Fruit fly (Drosophila melanogaster) whole organism, embryonic: ENCODE measurements around the gene CG9184.

ENCODE experiments used
- Asciz ChIP-seq: fragments of 200-800 bp; sonication (Bioruptor generic); optimal IDR thresholded peaks from 2 replicates; lab custom pipeline; 2017; ENCODE audit warnings: missing biosample characterization, mild to moderate bottlenecking, missing genetic modification characterization, missing genetic modification reagents
- Bdp1 ChIP-seq: fragments of 200-800 bp; sonication (Bioruptor generic); optimal IDR thresholded peaks from 3 replicates; lab custom pipeline; 2016; ENCODE audit warnings: missing biosample characterization, missing genetic modification characterization
- CG10147 ChIP-seq: fragments of 200-800 bp; sonication (Bioruptor generic); optimal IDR thresholded peaks from 2 replicates; lab custom pipeline; 2019; ENCODE audit warnings: missing biosample characterization, mild to moderate bottlenecking, missing genetic modification characterization, moderate library complexity
- CG10366 ChIP-seq: fragments of 200-800 bp; sonication (Bioruptor generic); IDR thresholded peaks from 2 replicates; pipeline ENCODE4 v1.3.6; 2022; ENCODE audit warnings: missing biosample characterization, missing genetic modification characterization
- CG14050 ChIP-seq: fragments of 200-800 bp; sonication (Bioruptor generic); IDR thresholded peaks from 3 replicates; pipeline ENCODE4 v1.3.6; 2022; ENCODE audit warnings: missing biosample characterization, missing genetic modification characterization
- CG15696 ChIP-seq: fragments of 200-800 bp; sonication (Bioruptor generic); optimal IDR thresholded peaks from 2 replicates; lab custom pipeline; 2019; ENCODE audit warnings: missing biosample characterization, mild to moderate bottlenecking, missing genetic modification characterization, moderate library complexity
- CG1647 ChIP-seq: fragments of 200-800 bp; sonication (Bioruptor generic); optimal IDR thresholded peaks from 3 replicates; lab custom pipeline; 2016; ENCODE audit warnings: missing biosample characterization, missing genetic modification characterization
- CG16813 ChIP-seq: fragments of 200-800 bp; sonication (Bioruptor generic); IDR thresholded peaks from 3 replicates; pipeline ENCODE4 v1.3.6; 2022; ENCODE audit warnings: missing biosample characterization, missing genetic modification characterization; ENCODE audit not compliant: partially characterized antibody
- CG16815 ChIP-seq: fragments of 200-800 bp; sonication (Bioruptor generic); optimal IDR thresholded peaks from 3 replicates; lab custom pipeline; 2017; ENCODE audit warnings: missing biosample characterization, mild to moderate bottlenecking, missing genetic modification characterization
- CG17385 ChIP-seq: fragments of 200-800 bp; sonication (Bioruptor generic); optimal IDR thresholded peaks from 3 replicates; lab custom pipeline; 2018; ENCODE audit warnings: missing biosample characterization, mild to moderate bottlenecking, missing genetic modification characterization
- CG17612 ChIP-seq: fragments of 200-800 bp; sonication (Bioruptor generic); IDR thresholded peaks from 2 replicates; pipeline ENCODE4 v1.3.6; 2022; ENCODE audit warnings: missing biosample characterization, missing genetic modification characterization
- CG2116 ChIP-seq: fragments of 200-800 bp; sonication (Bioruptor generic); optimal IDR thresholded peaks from 3 replicates; lab custom pipeline; 2018; ENCODE audit warnings: missing biosample characterization, mild to moderate bottlenecking, missing genetic modification characterization
- CG31365 ChIP-seq: fragments of 200-800 bp; sonication (Bioruptor generic); optimal IDR thresholded peaks from 2 replicates; lab custom pipeline; 2018; ENCODE audit warnings: missing biosample characterization, mild to moderate bottlenecking, missing genetic modification characterization
- CG32532 ChIP-seq: fragments of 200-800 bp; sonication (Bioruptor generic); IDR thresholded peaks from 2 replicates; pipeline ENCODE4 v1.3.6; 2022; ENCODE audit warnings: missing biosample characterization, missing genetic modification characterization
- CG33213 ChIP-seq: fragments of 200-800 bp; sonication (Bioruptor generic); optimal IDR thresholded peaks from 3 replicates; lab custom pipeline; 2016; ENCODE audit warnings: missing biosample characterization, missing genetic modification characterization
- CG4707 ChIP-seq: fragments of 200-800 bp; sonication (Bioruptor generic); optimal IDR thresholded peaks from 2 replicates; lab custom pipeline; 2018; ENCODE audit warnings: missing biosample characterization, mild to moderate bottlenecking, missing genetic modification characterization, moderate library complexity
- CG4730 ChIP-seq: fragments of 200-800 bp; sonication (Bioruptor generic); IDR thresholded peaks from 2 replicates; pipeline ENCODE4 v1.3.6; 2022; ENCODE audit warnings: missing biosample characterization, missing genetic modification characterization
- CG6272 ChIP-seq: fragments of 200-800 bp; sonication (Bioruptor generic); IDR thresholded peaks from 2 replicates; pipeline ENCODE4 v1.3.6; 2022; ENCODE audit warnings: missing biosample characterization, missing genetic modification characterization
- CG6683 ChIP-seq: fragments of 200-800 bp; sonication (Bioruptor generic); optimal IDR thresholded peaks from 2 replicates; lab custom pipeline; 2017; ENCODE audit warnings: missing biosample characterization, mild to moderate bottlenecking, missing genetic modification characterization, missing genetic modification reagents
- CG6765 ChIP-seq: fragments of 200-800 bp; sonication (Bioruptor generic); optimal IDR thresholded peaks from 3 replicates; lab custom pipeline; 2017; ENCODE audit warnings: missing biosample characterization, mild to moderate bottlenecking, missing genetic modification characterization
- CG6854 ChIP-seq: fragments of 200-800 bp; sonication (Bioruptor generic); optimal IDR thresholded peaks from 3 replicates; lab custom pipeline; 2017; ENCODE audit warnings: missing biosample characterization, mild to moderate bottlenecking, missing genetic modification characterization
- CG8359 ChIP-seq: fragments of 200-800 bp; sonication (Bioruptor generic); optimal IDR thresholded peaks from 2 replicates; lab custom pipeline; 2017; ENCODE audit warnings: missing biosample characterization, mild to moderate bottlenecking, missing genetic modification characterization, borderline replicate concordance
- CHES-1-like ChIP-seq: fragments of 200-800 bp; sonication (Bioruptor generic); optimal IDR thresholded peaks from 2 replicates; lab custom pipeline; 2016; ENCODE audit warnings: missing biosample characterization, missing genetic modification characterization
- D19A ChIP-seq: fragments of 200-800 bp; optimal IDR thresholded peaks from 3 replicates; lab custom pipeline; 2019; ENCODE audit warnings: missing biosample characterization, mild to moderate bottlenecking, missing genetic modification characterization, moderate library complexity
- Dip2 ChIP-seq: fragments of 200-800 bp; sonication (Bioruptor generic); IDR thresholded peaks from 2 replicates; pipeline ENCODE4 v1.3.6; 2022; ENCODE audit warnings: missing biosample characterization, missing genetic modification characterization
- Doc3 ChIP-seq: fragments of 200-800 bp; sonication (Bioruptor generic); IDR thresholded peaks from 3 replicates; pipeline ENCODE4 v1.3.6; 2022; ENCODE audit warnings: missing biosample characterization, missing genetic modification characterization; ENCODE audit not compliant: partially characterized antibody
- Hand ChIP-seq: fragments of 200-800 bp; sonication (Bioruptor generic); optimal IDR thresholded peaks from 2 replicates; lab custom pipeline; 2017; ENCODE audit warnings: mild to moderate bottlenecking, missing biosample characterization, missing genetic modification reagents, missing genetic modification characterization
- Nf-YB ChIP-seq: fragments of 200-800 bp; sonication (Bioruptor generic); optimal IDR thresholded peaks from 3 replicates; lab custom pipeline; 2019; ENCODE audit warnings: missing biosample characterization, mild to moderate bottlenecking, missing genetic modification characterization, moderate library complexity
- Oaz ChIP-seq: fragments of 200-800 bp; sonication (Bioruptor generic); IDR thresholded peaks from 2 replicates; pipeline ENCODE4 v1.3.6; 2022; ENCODE audit warnings: missing biosample characterization, missing genetic modification characterization
- Optix ChIP-seq: fragments of 200-800 bp; sonication (Bioruptor generic); IDR thresholded peaks from 3 replicates; pipeline ENCODE4 v1.3.6; 2022; ENCODE audit warnings: missing biosample characterization, missing genetic modification characterization
- PHDP ChIP-seq: fragments of 200-800 bp; sonication (Bioruptor generic); optimal IDR thresholded peaks from 3 replicates; lab custom pipeline; 2018; ENCODE audit warnings: missing biosample characterization, mild to moderate bottlenecking, missing genetic modification characterization, moderate library complexity
- Sox100B ChIP-seq: fragments of 200-800 bp; sonication (Bioruptor generic); optimal IDR thresholded peaks from 3 replicates; lab custom pipeline; 2018; ENCODE audit warnings: missing biosample characterization, mild to moderate bottlenecking, missing genetic modification characterization
- Tbp ChIP-seq: fragments of >200 bp; optimal IDR thresholded peaks from 2 replicates; lab custom pipeline; 2018; ENCODE audit warnings: missing biosample characterization, missing genetic modification characterization
- cato ChIP-seq: fragments of 200-800 bp; sonication (Bioruptor generic); optimal IDR thresholded peaks from 2 replicates; lab custom pipeline; 2016; ENCODE audit warnings: missing biosample characterization, missing genetic modification characterization, borderline replicate concordance
- cg ChIP-seq: fragments of 200-800 bp; sonication (Bioruptor generic); optimal IDR thresholded peaks from 3 replicates; lab custom pipeline; 2019; ENCODE audit warnings: missing biosample characterization, mild to moderate bottlenecking, missing genetic modification characterization, moderate library complexity
- chif ChIP-seq, 2 experiments: fragments of 200-800 bp; sonication (Bioruptor generic); optimal IDR thresholded peaks; 3 replicates each; lab custom pipeline; 2016; ENCODE audit warnings: missing biosample characterization in 2 of 2, missing genetic modification characterization in 2 of 2
- danr ChIP-seq: fragments of 200-800 bp; sonication (Bioruptor generic); IDR thresholded peaks from 2 replicates; pipeline ENCODE4 v1.3.6; 2022; ENCODE audit warnings: missing biosample characterization, missing genetic modification characterization
- emc ChIP-seq: fragments of 200-800 bp; sonication (Bioruptor generic); optimal IDR thresholded peaks from 2 replicates; lab custom pipeline; 2016; ENCODE audit warnings: missing biosample characterization, missing genetic modification characterization
- fd96Cb ChIP-seq: fragments of 200-800 bp; sonication (Bioruptor generic); optimal IDR thresholded peaks from 2 replicates; lab custom pipeline; 2018; ENCODE audit warnings: missing biosample characterization, mild to moderate bottlenecking, missing genetic modification characterization, moderate library complexity
- lbe ChIP-seq: fragments of 200-800 bp; sonication (Bioruptor generic); optimal IDR thresholded peaks from 2 replicates; lab custom pipeline; 2016; ENCODE audit warnings: missing biosample characterization, mild to moderate bottlenecking, missing genetic modification characterization
- nerfin-2 ChIP-seq: fragments of 200-800 bp; sonication (Bioruptor generic); IDR thresholded peaks from 2 replicates; pipeline ENCODE4 v1.3.6; 2022; ENCODE audit warnings: missing biosample characterization, missing genetic modification characterization; ENCODE audit not compliant: partially characterized antibody
- pan ChIP-seq, 4 experiments: fragments of >200 bp in 3 of 4; fragments of 200-800 bp in 1 of 4; sonication (Bioruptor generic) in 1 of 4; optimal IDR thresholded peaks in 3 of 4; IDR thresholded peaks in 1 of 4; 2 replicates each; pipeline versions ENCODE4 v1.3.6 to Lab custom; 2017 to 2022; ENCODE audit warnings: missing biosample characterization in 2 of 4, missing genetic modification characterization in 2 of 4, mixed read lengths in 1 of 4
- peb ChIP-seq: fragments of 200-800 bp; sonication (Bioruptor generic); IDR thresholded peaks from 2 replicates; pipeline ENCODE4 v1.3.6; 2022; ENCODE audit warnings: missing biosample characterization, missing genetic modification characterization
- scrt ChIP-seq: fragments of 200-800 bp; sonication (Bioruptor generic); optimal IDR thresholded peaks from 2 replicates; lab custom pipeline; 2018; ENCODE audit warnings: missing biosample characterization, mild to moderate bottlenecking, missing genetic modification characterization, moderate library complexity
- sd ChIP-seq: fragments of 200-800 bp; sonication (Bioruptor generic); optimal IDR thresholded peaks from 3 replicates; lab custom pipeline; 2018; ENCODE audit warnings: missing biosample characterization, mild to moderate bottlenecking, missing genetic modification characterization, moderate library complexity
- sim ChIP-seq: fragments of 200-800 bp; sonication (Bioruptor generic); IDR thresholded peaks from 2 replicates; pipeline ENCODE4 v1.3.6; 2022; ENCODE audit warnings: missing biosample characterization, missing genetic modification characterization
- tgo ChIP-seq: fragments of 200-800 bp; sonication (Bioruptor generic); IDR thresholded peaks from 3 replicates; pipeline ENCODE4 v1.3.6; 2022; ENCODE audit warnings: missing biosample characterization, missing genetic modification characterization
- toy ChIP-seq: fragments of 200-800 bp; sonication (Bioruptor generic); IDR thresholded peaks from 2 replicates; pipeline ENCODE4 v1.3.6; 2022; ENCODE audit warnings: missing biosample characterization, missing genetic modification characterization
- zen ChIP-seq: fragments of 200-800 bp; sonication (Bioruptor generic); optimal IDR thresholded peaks from 3 replicates; lab custom pipeline; 2018; ENCODE audit warnings: missing biosample characterization, mild to moderate bottlenecking, missing genetic modification characterization, moderate library complexity

The CG9184 gene

DNA sequence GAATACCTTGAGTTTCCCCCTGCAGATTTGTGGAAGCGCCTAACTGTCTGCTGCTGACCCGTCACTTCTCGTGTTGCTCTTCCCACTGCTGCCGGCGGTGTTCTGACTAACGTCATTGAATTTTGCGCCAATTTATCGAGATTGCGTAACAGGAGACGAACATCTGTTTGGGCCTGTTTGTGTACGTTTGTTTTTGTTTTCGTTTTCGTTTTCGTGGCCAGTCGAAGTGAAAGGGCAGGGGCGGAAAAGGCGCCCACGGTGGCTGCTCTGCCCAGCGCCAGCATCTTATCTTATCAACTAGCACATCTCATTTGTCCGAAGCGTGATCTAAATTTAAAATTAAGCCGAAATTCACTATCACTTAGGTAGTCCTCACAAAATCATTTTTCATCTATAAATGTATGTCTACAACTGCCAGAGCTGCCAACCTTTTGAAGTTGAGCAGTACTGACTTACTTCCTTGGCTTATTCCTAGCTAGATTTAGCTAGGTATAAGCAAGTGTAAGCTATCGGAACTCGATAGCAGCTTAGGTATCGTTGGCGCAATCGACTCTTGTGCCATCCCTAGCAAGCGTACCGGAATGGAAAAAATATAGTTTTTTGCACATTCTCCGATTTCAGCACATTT lies 15.5 kb downstream of the CG9184 start, which contains the start of the genes Ctr9 and Nt5a (continued):
- TF ChIP-seq CG6683 (peak; percentile 31), CG10147 (GFP tag; lab: Kevin White, UChicago) (no peak), fd96Cb (tag; lab: Kevin White, UChicago) (no peak), PHDP (tag; lab: Kevin White, UChicago) (peak; percentile 29), Asciz (no peak), pan (optimal IDR thresholded peaks at IDR 0.05; lab: Kevin White, UChicago) (no peak), pan (GFP tag; optimal IDR thresholded peaks at IDR 0.05 in 1 of 2, IDR thresholded peaks at IDR 0.05 in 1 of 2) (no peak), CG8359 (GFP tag; lab: Kevin White, UChicago) (no peak), CG4730 (GFP tag; lab: Robert Waterston, UW) (no peak), toy (GFP tag; lab: Robert Waterston, UW) (no peak), CG6765 (GFP tag; lab: Kevin White, UChicago) (no peak), Doc3 (GFP tag; lab: Robert Waterston, UW) (peak; percentile 65), CHES-1-like (GFP tag; lab: Kevin White, UChicago) (peak; percentile 56), CG6854 (GFP tag; lab: Kevin White, UChicago) (no peak), zen (tag; lab: Kevin White, UChicago) (peak; percentile 18), D19A (tag; lab: Kevin White, UChicago) (no peak), cato (GFP tag; lab: Kevin White, UChicago) (no peak), emc (GFP tag; lab: Kevin White, UChicago) (peak; percentile 6), sim (no peak), Sox100B (GFP tag; lab: Kevin White, UChicago) (no peak), CG31365 (no peak), Dip2 (GFP tag; lab: Robert Waterston, UW) (no peak), CG16813 (GFP tag; lab: Robert Waterston, UW) (peak; percentile 76), Oaz (GFP tag; lab: Robert Waterston, UW) (no peak), danr (GFP tag; lab: Robert Waterston, UW) (no peak), cg (GFP tag; lab: Kevin White, UChicago) (no peak), CG15696 (no peak), CG6272 (GFP tag; lab: Robert Waterston, UW) (peak; percentile 62), chif (GFP tag; optimal IDR thresholded peaks at IDR 0.05; lab: Kevin White, UChicago) (peak in 1 of 2 experiments; percentile 36), Tbp (GFP tag; lab: Kevin White, UChicago) (no peak), lbe (no peak), sd (tag; lab: Kevin White, UChicago) (peak; percentile 40), CG17612 (GFP tag; lab: Robert Waterston, UW) (peak; percentile 47; the same call in 1 of the 2 replicates), CG17385 (peak; percentile 8), CG16815 (no peak), CG1647 (GFP tag; lab: Kevin White, UChicago) (peak; percentile 50), CG14050 (GFP tag; lab: Robert Waterston, UW) (no peak), peb (no peak), tgo (GFP tag; lab: Robert Waterston, UW) (no peak), scrt (GFP tag; lab: Kevin White, UChicago) (peak; percentile 38), CG32532 (GFP tag; lab: Robert Waterston, UW) (peak; percentile 65), CG2116 (GFP tag; lab: Kevin White, UChicago) (peak; percentile 78), CG4707 (no peak), CG10366 (GFP tag; lab: Robert Waterston, UW) (no peak; the same call in 1 of the 2 replicates), Bdp1 (no peak), nerfin-2 (GFP tag; lab: Robert Waterston, UW) (peak; percentile 49), Nf-YB (GFP tag; lab: Kevin White, UChicago) (peak; percentile 8), Hand (GFP tag; lab: Kevin White, UChicago) (no peak), Optix (GFP tag; lab: Robert Waterston, UW) (no peak), CG33213 (GFP tag; lab: Kevin White, UChicago) (peak; percentile 43)
